Worm (Caenorhabditis elegans): ENCODE results near the gene ttr-30.

The ttr-30 gene

ce11 chrX:7296310-7296709 is 34.4 kb upstream of the ttr-30 start:
- no peak for TF ChIP-seq ets-7 (tag; optimal IDR thresholded peaks at IDR 0.05)
- TF ChIP-seq tra-4 (tag; optimal IDR thresholded peaks at IDR 0.05) = no peak
- TF ChIP-seq pes-1 (GFP tag; IDR thresholded peaks at IDR 0.05) = no peak
- no peak for TF ChIP-seq sea-1 (GFP tag; conservative IDR thresholded peaks at IDR 0.05)
- TF ChIP-seq ceh-36 (tag; optimal IDR thresholded peaks at IDR 0.05) = no peak
- TF ChIP-seq tbx-37 (GFP tag; conservative IDR thresholded peaks at IDR 0.05) = no peak
- no peak for TF ChIP-seq flt-1 (GFP tag; IDR thresholded peaks at IDR 0.05)
- TF ChIP-seq ama-1 (optimal IDR thresholded peaks at IDR 0.05) = no peak
- TF ChIP-seq ceh-13 (GFP tag; optimal IDR thresholded peaks at IDR 0.05) = no peak

- TF ChIP-seq ceh-13 (GFP tag; optimal IDR thresholded peaks at IDR 0.05) (no peak), hnd-1 (tag; optimal IDR thresholded peaks at IDR 0.05) (no peak), ets-7 (tag; optimal IDR thresholded peaks at IDR 0.05) (no peak), B0310.2 (tag; optimal IDR thresholded peaks at IDR 0.05) (no peak), flt-1 (GFP tag; IDR thresholded peaks at IDR 0.05) (no peak)
These were observed 32.1 kb upstream of the ttr-30 start, which contains the start of gene K03A1.4 for ce11 chrX:7298652-7299051. Gene K03A1.4, minus strand, starts transcription at chrX:7298752.

ce11 chrX:7303115-7303514 is 27.6 kb upstream of the ttr-30 start:
- TF ChIP-seq F13C5.2 (tag; optimal IDR thresholded peaks at IDR 0.05) (no peak), sea-1 (GFP tag; conservative IDR thresholded peaks at IDR 0.05) (no peak), flt-1 (GFP tag; IDR thresholded peaks at IDR 0.05) (no peak), scrt-1 (GFP tag; IDR thresholded peaks at IDR 0.05) (no peak), ama-1 (optimal IDR thresholded peaks at IDR 0.05) (no peak), B0310.2 (tag; optimal IDR thresholded peaks at IDR 0.05) (no peak), tbx-11 (GFP tag; IDR thresholded peaks at IDR 0.05) (no peak), aly-1 (tag; optimal IDR thresholded peaks at IDR 0.05) (no peak), ceh-13 (GFP tag; optimal IDR thresholded peaks at IDR 0.05) (no peak), hmbx-1 (tag; optimal IDR thresholded peaks at IDR 0.05) (no peak), hnd-1 (tag; optimal IDR thresholded peaks at IDR 0.05) (no peak), hmg-4 (GFP tag; optimal IDR thresholded peaks at IDR 0.05) (no peak), ceh-36 (tag; optimal IDR thresholded peaks at IDR 0.05) (no peak), pes-1 (GFP tag; IDR thresholded peaks at IDR 0.05) (no peak), tbx-37 (GFP tag; conservative IDR thresholded peaks at IDR 0.05) (no peak), tra-4 (tag; optimal IDR thresholded peaks at IDR 0.05) (no peak), ets-7 (tag; optimal IDR thresholded peaks at IDR 0.05) (no peak)

ce11 chrX:7305520-7306186 is 25.1 kb upstream of the ttr-30 start, which contains the start of gene sur-5:
Gene sur-5, minus strand, starts transcription at chrX:7305570.
- TF ChIP-seq hnd-1 (tag; optimal IDR thresholded peaks at IDR 0.05) = no peak
- TF ChIP-seq ceh-36 (tag; optimal IDR thresholded peaks at IDR 0.05) = no peak
- TF ChIP-seq ama-1 (optimal IDR thresholded peaks at IDR 0.05) = no peak
- TF ChIP-seq pes-1 (GFP tag; IDR thresholded peaks at IDR 0.05) = no peak

- TF ChIP-seq pes-1 (GFP tag; IDR thresholded peaks at IDR 0.05) (no peak), F13C5.2 (tag; optimal IDR thresholded peaks at IDR 0.05) (peak; percentile 8), hnd-1 (tag; optimal IDR thresholded peaks at IDR 0.05) (no peak), hmg-4 (GFP tag; optimal IDR thresholded peaks at IDR 0.05) (peak; percentile 13), aly-1 (tag; optimal IDR thresholded peaks at IDR 0.05) (no peak), tbx-11 (GFP tag; IDR thresholded peaks at IDR 0.05) (no peak), tbx-37 (GFP tag; conservative IDR thresholded peaks at IDR 0.05) (no peak), scrt-1 (GFP tag; IDR thresholded peaks at IDR 0.05) (no peak), tra-4 (tag; optimal IDR thresholded peaks at IDR 0.05) (no peak), ceh-13 (GFP tag; optimal IDR thresholded peaks at IDR 0.05) (no peak), hmbx-1 (tag; optimal IDR thresholded peaks at IDR 0.05) (no peak)
These were observed 24.3 kb upstream of the ttr-30 start for ce11 chrX:7306434-7306833.

- no peak for TF ChIP-seq ceh-36 (tag; optimal IDR thresholded peaks at IDR 0.05)
- peak; percentile 8; the same call in 1 of the 2 replicates for TF ChIP-seq scrt-1 (GFP tag; IDR thresholded peaks at IDR 0.05)
These were observed 21.0 kb upstream of the ttr-30 start, which contains the start of the genes his-38 and his-40 for ce11 chrX:7309775-7310174. Gene his-38, minus strand, starts transcription at chrX:7309875. Gene his-40, plus strand, starts transcription at chrX:7310110.

ce11 chrX:7311870-7312269 is 18.9 kb upstream of the ttr-30 start:
- TF ChIP-seq ceh-13 (GFP tag; optimal IDR thresholded peaks at IDR 0.05) = no peak
- no peak for TF ChIP-seq ets-7 (tag; optimal IDR thresholded peaks at IDR 0.05)
- TF ChIP-seq ama-1 (optimal IDR thresholded peaks at IDR 0.05) = no peak
- TF ChIP-seq aly-1 (tag; optimal IDR thresholded peaks at IDR 0.05) = no peak
- TF ChIP-seq B0310.2 (tag; optimal IDR thresholded peaks at IDR 0.05) = no peak
- TF ChIP-seq F13C5.2 (tag; optimal IDR thresholded peaks at IDR 0.05) = no peak
- no peak for TF ChIP-seq pes-1 (GFP tag; IDR thresholded peaks at IDR 0.05)
- no peak for TF ChIP-seq tbx-37 (GFP tag; conservative IDR thresholded peaks at IDR 0.05)
- TF ChIP-seq sea-1 (GFP tag; conservative IDR thresholded peaks at IDR 0.05) = no peak

- TF ChIP-seq hnd-1 (tag; optimal IDR thresholded peaks at IDR 0.05) = no peak
- no peak for TF ChIP-seq tbx-37 (GFP tag; conservative IDR thresholded peaks at IDR 0.05)
- TF ChIP-seq B0310.2 (tag; optimal IDR thresholded peaks at IDR 0.05) = no peak
- TF ChIP-seq tra-4 (tag; optimal IDR thresholded peaks at IDR 0.05) = no peak
- TF ChIP-seq scrt-1 (GFP tag; IDR thresholded peaks at IDR 0.05) = no peak
- no peak for TF ChIP-seq hmg-4 (GFP tag; optimal IDR thresholded peaks at IDR 0.05)
- TF ChIP-seq ceh-36 (tag; optimal IDR thresholded peaks at IDR 0.05) = no peak
- no peak for TF ChIP-seq ceh-13 (GFP tag; optimal IDR thresholded peaks at IDR 0.05)
- TF ChIP-seq pes-1 (GFP tag; IDR thresholded peaks at IDR 0.05) = no peak
- no peak for TF ChIP-seq ets-7 (tag; optimal IDR thresholded peaks at IDR 0.05)
- TF ChIP-seq F13C5.2 (tag; optimal IDR thresholded peaks at IDR 0.05) = no peak
- TF ChIP-seq ama-1 (optimal IDR thresholded peaks at IDR 0.05) = no peak
- no peak for TF ChIP-seq flt-1 (GFP tag; IDR thresholded peaks at IDR 0.05)
These were observed 17.5 kb upstream of the ttr-30 start for ce11 chrX:7313236-7313635.
